Worm (Caenorhabditis elegans) whole organism, L4 larva: ENCODE measurements around the gene zip-5.

Experiments used
- D1046.2 ChIP-seq: fragments of 200-800 bp; sonication (Bioruptor generic); IDR thresholded peaks from 2 replicates; pipeline ENCODE4 v1.3.6; 2022; ENCODE audit warnings: missing genetic modification characterization, missing compliant biosample characterization
- F26F4.8 ChIP-seq: fragments of 200-800 bp; sonication (Bioruptor generic); conservative IDR thresholded peaks from 2 replicates; pipeline ENCODE4 v1.3.6; 2022; ENCODE audit warnings: missing genetic modification characterization, missing compliant biosample characterization
- F37D6.2 ChIP-seq: sonication (generic microtip); optimal IDR thresholded peaks from 2 replicates; lab custom pipeline; 2016; ENCODE audit warnings: mild to moderate bottlenecking, missing genetic modification characterization, missing compliant biosample characterization
- T20F7.1 ChIP-seq: fragments of 200-800 bp; sonication (Bioruptor generic); optimal IDR thresholded peaks from 2 replicates; lab custom pipeline; 2018; ENCODE audit warnings: mild to moderate bottlenecking, missing genetic modification characterization, missing compliant biosample characterization
- T26A8.4 ChIP-seq: fragments of 200-800 bp; sonication (Bioruptor generic); IDR thresholded peaks from 2 replicates; pipeline ENCODE4 v1.3.6; 2022; ENCODE audit warnings: missing genetic modification characterization, missing compliant biosample characterization
- Y48G9A.11 ChIP-seq: fragments of 200-800 bp; sonication (Bioruptor generic); IDR thresholded peaks from 2 replicates; pipeline ENCODE4 v1.3.6; 2022; ENCODE audit warnings: missing genetic modification reagents, missing genetic modification characterization, missing compliant biosample characterization
- Y75B8A.6 ChIP-seq: fragments of 200-800 bp; sonication (Bioruptor generic); IDR thresholded peaks from 2 replicates; pipeline ENCODE4 v1.3.6; 2022; ENCODE audit warnings: missing genetic modification reagents, missing genetic modification characterization, missing compliant biosample characterization
- ZK546.5 ChIP-seq, 2 experiments: sonication (generic microtip); optimal IDR thresholded peaks; 2 replicates each; lab custom pipeline; 2017; ENCODE audit warnings: missing biosample characterization in 2 of 2, missing genetic modification characterization in 2 of 2
- aha-1 ChIP-seq: fragments of 150-350 bp; peaks from one replicate; lab custom pipeline; 2014; ENCODE audit warnings: missing biosample characterization, missing genetic modification characterization
- ceh-32 ChIP-seq: sonication (generic microtip); optimal IDR thresholded peaks from 2 replicates; lab custom pipeline; 2016; ENCODE audit warnings: mild to moderate bottlenecking, missing genetic modification characterization, missing compliant biosample characterization; ENCODE audit not compliant: poor library complexity
- ceh-82 ChIP-seq: sonication (generic microtip); optimal IDR thresholded peaks from 2 replicates; lab custom pipeline; 2017; ENCODE audit warnings: missing biosample characterization, missing genetic modification characterization
- daf-16 ChIP-seq, 3 experiments: sonication (generic microtip); optimal IDR thresholded peaks; 2 replicates each; lab custom pipeline; 2016 to 2017; ENCODE audit warnings: missing genetic modification characterization in 3 of 3, missing genetic modification reagents in 3 of 3, mild to moderate bottlenecking in 2 of 3, missing compliant biosample characterization in 2 of 3, missing biosample characterization in 1 of 3, moderate library complexity in 1 of 3
- dmd-6 ChIP-seq: fragments of 200-800 bp; sonication (Bioruptor generic); IDR thresholded peaks from 2 replicates; pipeline ENCODE4 v1.3.6; 2022; ENCODE audit warnings: missing genetic modification reagents, missing genetic modification characterization, missing compliant biosample characterization
- dve-1 ChIP-seq: sonication (generic microtip); optimal IDR thresholded peaks from 2 replicates; lab custom pipeline; 2017; ENCODE audit warnings: antibody characterized with exemption, mild to moderate bottlenecking, missing genetic modification characterization, missing compliant biosample characterization; ENCODE audit not compliant: insufficient read depth
- egl-27 ChIP-seq: sonication (generic microtip); optimal IDR thresholded peaks from 3 replicates; lab custom pipeline; 2017; ENCODE audit warnings: missing biosample characterization, missing genetic modification reagents, missing genetic modification characterization
- egl-43 ChIP-seq: fragments of 200-800 bp; sonication (Bioruptor generic); IDR thresholded peaks from 2 replicates; pipeline ENCODE4 v1.3.6; 2022; ENCODE audit warnings: missing genetic modification reagents, missing genetic modification characterization, missing compliant biosample characterization
- fos-1 ChIP-seq: fragments of 150-350 bp; optimal IDR thresholded peaks from 2 replicates; lab custom pipeline; 2014; ENCODE audit warnings: missing biosample characterization, missing genetic modification characterization
- hlh-11 ChIP-seq: fragments of 200-800 bp; sonication (Bioruptor generic); optimal IDR thresholded peaks from 2 replicates; lab custom pipeline; 2018; ENCODE audit warnings: mild to moderate bottlenecking, missing genetic modification characterization, missing compliant biosample characterization
- hlh-30 ChIP-seq: sonication (generic microtip); optimal IDR thresholded peaks from 2 replicates; lab custom pipeline; 2017; ENCODE audit warnings: antibody characterized with exemption, mild to moderate bottlenecking, missing genetic modification characterization, missing compliant biosample characterization; ENCODE audit not compliant: insufficient read depth
- jun-1 ChIP-seq: fragments of 150-350 bp; optimal IDR thresholded peaks from 2 replicates; lab custom pipeline; 2014; ENCODE audit warnings: missing biosample characterization, missing genetic modification reagents, missing genetic modification characterization
- lin-1 ChIP-seq: fragments of 200-800 bp; sonication (Bioruptor generic); IDR thresholded peaks from 2 replicates; pipeline ENCODE4 v1.3.6; 2022; ENCODE audit warnings: missing genetic modification reagents, missing genetic modification characterization, missing compliant biosample characterization
- lin-29 ChIP-seq: fragments of 200-800 bp; sonication (Bioruptor generic); IDR thresholded peaks from 2 replicates; pipeline ENCODE4 v1.3.6; 2022; ENCODE audit warnings: missing genetic modification reagents, missing genetic modification characterization, missing compliant biosample characterization
- lin-39 ChIP-seq: fragments of 150-350 bp; optimal IDR thresholded peaks from 2 replicates; lab custom pipeline; 2014; ENCODE audit warnings: missing biosample characterization, missing genetic modification reagents, missing genetic modification characterization
- lir-3 ChIP-seq: sonication (generic microtip); optimal IDR thresholded peaks from 2 replicates; lab custom pipeline; 2016; ENCODE audit warnings: mild to moderate bottlenecking, missing genetic modification characterization, missing compliant biosample characterization
- lsy-2 ChIP-seq, 2 experiments: fragments of 150-350 bp in 1 of 2; sonication (generic microtip) in 1 of 2; optimal IDR thresholded peaks; 2 replicates each; lab custom pipeline; 2014 to 2017; ENCODE audit warnings: missing biosample characterization in 2 of 2, missing genetic modification characterization in 2 of 2
- mdt-29 ChIP-seq: fragments of 200-800 bp; sonication (Bioruptor generic); IDR thresholded peaks from 2 replicates; pipeline ENCODE4 v1.3.6; 2022; ENCODE audit warnings: missing genetic modification reagents, missing genetic modification characterization, missing compliant biosample characterization
- mep-1 ChIP-seq: fragments of 150-350 bp; sonication (generic microtip); optimal IDR thresholded peaks from 3 replicates; lab custom pipeline; 2014; ENCODE audit warnings: missing biosample characterization, missing genetic modification characterization
- mxl-2 ChIP-seq: fragments of 200-800 bp; sonication (Bioruptor generic); conservative IDR thresholded peaks from 2 replicates; pipeline ENCODE4 v1.3.6; 2022; ENCODE audit warnings: missing genetic modification reagents, missing genetic modification characterization, missing compliant biosample characterization
- nhr-102 ChIP-seq: sonication (generic microtip); optimal IDR thresholded peaks from 2 replicates; lab custom pipeline; 2016; ENCODE audit warnings: mild to moderate bottlenecking, missing genetic modification characterization, moderate library complexity, missing compliant biosample characterization
- nhr-237 ChIP-seq: sonication (generic microtip); optimal IDR thresholded peaks from 2 replicates; lab custom pipeline; 2017; ENCODE audit warnings: missing biosample characterization, missing genetic modification characterization
- nhr-25 ChIP-seq: sonication (generic microtip); optimal IDR thresholded peaks from 2 replicates; lab custom pipeline; 2017; ENCODE audit warnings: missing genetic modification characterization, mild to moderate bottlenecking, missing compliant biosample characterization, antibody characterized with exemption, moderate library complexity, borderline replicate concordance; ENCODE audit not compliant: insufficient read depth
- nhr-28 ChIP-seq: fragments of 150-350 bp; optimal IDR thresholded peaks from 2 replicates; lab custom pipeline; 2014; ENCODE audit warnings: missing biosample characterization, missing genetic modification characterization
- nhr-6 ChIP-seq: fragments of 150-350 bp; optimal IDR thresholded peaks from 2 replicates; lab custom pipeline; 2014; ENCODE audit warnings: missing biosample characterization, missing genetic modification characterization
- nhr-77 ChIP-seq: fragments of 150-350 bp; optimal IDR thresholded peaks from 2 replicates; lab custom pipeline; 2014; ENCODE audit warnings: missing biosample characterization, missing genetic modification characterization
- pha-4 ChIP-seq, 2 experiments: fragments of 150-350 bp in 1 of 2; fragments of 200-800 bp in 1 of 2; sonication (Bioruptor generic) in 1 of 2; IDR thresholded peaks in 1 of 2; optimal IDR thresholded peaks in 1 of 2; 2 replicates each; pipeline versions ENCODE4 v1.3.6 to Lab custom; 2014 to 2022; ENCODE audit warnings: missing genetic modification characterization in 2 of 2, missing genetic modification reagents in 2 of 2, missing biosample characterization in 1 of 2, missing compliant biosample characterization in 1 of 2
- php-3 ChIP-seq: fragments of 200-800 bp; sonication (Bioruptor generic); IDR thresholded peaks from 2 replicates; pipeline ENCODE4 v1.3.6; 2022; ENCODE audit warnings: missing genetic modification reagents, missing genetic modification characterization, missing compliant biosample characterization
- pqm-1 ChIP-seq: sonication (generic microtip); optimal IDR thresholded peaks from 2 replicates; lab custom pipeline; 2017; ENCODE audit warnings: missing biosample characterization, missing genetic modification characterization
- saeg-2 ChIP-seq: fragments of 200-800 bp; sonication (Bioruptor generic); IDR thresholded peaks from 2 replicates; pipeline ENCODE4 v1.3.6; 2022; ENCODE audit warnings: missing genetic modification reagents, missing genetic modification characterization, missing compliant biosample characterization
- set-16 ChIP-seq: fragments of 200-800 bp; sonication (Bioruptor generic); IDR thresholded peaks from 2 replicates; pipeline ENCODE4 v1.3.6; 2022; ENCODE audit warnings: missing genetic modification reagents, missing genetic modification characterization, missing compliant biosample characterization
- skn-1 ChIP-seq: fragments of 150-350 bp; optimal IDR thresholded peaks from 2 replicates; lab custom pipeline; 2014; ENCODE audit warnings: missing biosample characterization, missing genetic modification characterization
- tra-1 ChIP-seq: fragments of 200-800 bp; sonication (Bioruptor generic); IDR thresholded peaks from 2 replicates; pipeline ENCODE4 v1.3.6; 2022; ENCODE audit warnings: missing genetic modification reagents, missing genetic modification characterization, missing compliant biosample characterization
- zag-1 ChIP-seq: fragments of 150-350 bp; optimal IDR thresholded peaks from 2 replicates; lab custom pipeline; 2014; ENCODE audit warnings: missing biosample characterization, missing genetic modification characterization
- zfp-2 ChIP-seq: sonication (generic microtip); optimal IDR thresholded peaks from 2 replicates; lab custom pipeline; 2016; ENCODE audit warnings: mild to moderate bottlenecking, missing genetic modification characterization, missing compliant biosample characterization
- ztf-11 ChIP-seq: fragments of 150-350 bp; optimal IDR thresholded peaks from 2 replicates; lab custom pipeline; 2014; ENCODE audit warnings: missing biosample characterization, missing genetic modification characterization
- ztf-7 ChIP-seq: fragments of 150-350 bp; optimal IDR thresholded peaks from 2 replicates; lab custom pipeline; 2014; ENCODE audit warnings: missing biosample characterization, missing genetic modification characterization

zip-5 gene

ce11 chrV:13265628-13266027 lies 1.3 kb downstream of the zip-5 start:
- TF ChIP-seq lir-3 (tag; lab: Kevin White, UChicago) (no peak), ztf-7 (no peak), egl-43 (no peak), mxl-2 (GFP tag; lab: Robert Waterston, UW) (no peak), saeg-2 (GFP tag; lab: Robert Waterston, UW) (no peak), F26F4.8 (GFP tag; lab: Robert Waterston, UW) (no peak), zfp-2 (tag; lab: Kevin White, UChicago) (no peak), T20F7.1 (no peak), zag-1 (tag; lab: Kevin White, UChicago) (no peak), dve-1 (no peak), aha-1 (tag; lab: Kevin White, UChicago) (no peak), mdt-29 (GFP tag; lab: Robert Waterston, UW) (no peak)

ce11 chrV:13266630-13267029 lies 2.3 kb downstream of the zip-5 start:
- TF ChIP-seq dmd-6 (GFP tag; lab: Robert Waterston, UW) (peak; percentile 53; the same call in 1 of the 2 replicates), skn-1 (tag; lab: Kevin White, UChicago) (no peak), lin-1 (GFP tag; lab: Robert Waterston, UW) (no peak), pqm-1 (tag; lab: Kevin White, UChicago) (peak; percentile 49)

- TF ChIP-seq dve-1 (peak; percentile 54), dmd-6 (GFP tag; lab: Robert Waterston, UW) (peak; percentile 74), tra-1 (GFP tag; lab: Robert Waterston, UW) (0 out of 2 replicates have a peak, but pooled peaks have one; percentile 28), T20F7.1 (no peak), nhr-102 (tag; lab: Kevin White, UChicago) (peak; percentile 38), nhr-28 (peak; percentile 95), mep-1 (peak; percentile 0), Y75B8A.6 (GFP tag; lab: Robert Waterston, UW) (no peak), jun-1 (tag; lab: Kevin White, UChicago) (peak; percentile 46), daf-16 (GFP tag; optimal IDR thresholded peaks at IDR 0.05; lab: Kevin White, UChicago) (no peak), daf-16 (tag; optimal IDR thresholded peaks at IDR 0.05; lab: Kevin White, UChicago) (peak; percentile 48), nhr-6 (peak; percentile 39), lsy-2 (tag; optimal IDR thresholded peaks at IDR 0.05; lab: Kevin White, UChicago) (peak in 1 of 2 experiments; percentile 42), lin-1 (GFP tag; lab: Robert Waterston, UW) (peak; percentile 12; the same call in 1 of the 2 replicates), hlh-11 (tag; lab: Kevin White, UChicago) (peak; percentile 45), pha-4 (GFP tag; IDR thresholded peaks at IDR 0.05; lab: Robert Waterston, UW) (0 out of 2 replicates have a peak, but pooled peaks have one; percentile 36), pha-4 (tag; optimal IDR thresholded peaks at IDR 0.05; lab: Kevin White, UChicago) (no peak), pqm-1 (tag; lab: Kevin White, UChicago) (peak; percentile 96), mxl-2 (GFP tag; lab: Robert Waterston, UW) (no peak), nhr-77 (tag; lab: Kevin White, UChicago) (peak; percentile 27), hlh-30 (tag; lab: Kevin White, UChicago) (no peak), zag-1 (tag; lab: Kevin White, UChicago) (no peak), php-3 (GFP tag; lab: Robert Waterston, UW) (peak; percentile 59; the same call in 1 of the 2 replicates)
These were observed 3.7 kb downstream of the zip-5 start for ce11 chrV:13268032-13268431.

ce11 chrV:13269228-13269630 lies 4.9 kb downstream of the zip-5 start:
- TF ChIP-seq Y48G9A.11 (GFP tag; lab: Robert Waterston, UW) (no peak), egl-27 (tag; lab: Kevin White, UChicago) (no peak), mdt-29 (GFP tag; lab: Robert Waterston, UW) (0 out of 2 replicates have a peak, but pooled peaks have one; percentile 46), ztf-11 (tag; lab: Kevin White, UChicago) (no peak), egl-43 (no peak), nhr-25 (tag; lab: Kevin White, UChicago) (no peak), Y75B8A.6 (GFP tag; lab: Robert Waterston, UW) (peak; percentile 64; the same call in 1 of the 2 replicates), ZK546.5 (tag; optimal IDR thresholded peaks at IDR 0.05; lab: Kevin White, UChicago) (no peak), ceh-32 (tag; lab: Kevin White, UChicago) (no peak), D1046.2 (GFP tag; lab: Robert Waterston, UW) (no peak), nhr-237 (tag; lab: Kevin White, UChicago) (no peak), lin-39 (tag; lab: Kevin White, UChicago) (no peak), F37D6.2 (tag; lab: Kevin White, UChicago) (no peak), set-16 (GFP tag; lab: Robert Waterston, UW) (no peak), mxl-2 (GFP tag; lab: Robert Waterston, UW) (no peak), fos-1 (tag; lab: Kevin White, UChicago) (peak; percentile 70), lin-29 (no peak), ceh-82 (tag; lab: Kevin White, UChicago) (no peak), T26A8.4 (GFP tag; lab: Robert Waterston, UW) (no peak)
